Fruit fly (Drosophila melanogaster): ENCODE measurements around the gene Hsp27.

The Hsp27 gene

dm6 chr3L:9429665-9430607 is 46.1 kb downstream of the Hsp27 start, which contains the start of the genes RpS17 and MTF-1 (continued):
- no peak for TF ChIP-seq lola (GFP tag; optimal IDR thresholded peaks at IDR 0.05)
- no peak for TF ChIP-seq E2f1 (GFP tag; IDR thresholded peaks at IDR 0.05)
- peak; percentile 14 for TF ChIP-seq cg (GFP tag; optimal IDR thresholded peaks at IDR 0.05)
- no peak for TF ChIP-seq CG13424 (tag; optimal IDR thresholded peaks at IDR 0.05)
- TF ChIP-seq zfh1 (GFP tag; IDR thresholded peaks at IDR 0.05) = peak; percentile 68; the same call in 2 of the 3 replicates
- TF ChIP-seq caup (GFP tag; optimal IDR thresholded peaks at IDR 0.05; ENCODE audit: severe bottlenecking) = peak; percentile 74
- peak; percentile 2 for TF ChIP-seq shn (GFP tag; optimal IDR thresholded peaks at IDR 0.05)
- no peak for TF ChIP-seq Gsc (GFP tag; IDR thresholded peaks at IDR 0.05)
- peak; percentile 7 for TF ChIP-seq CG30020 (tag; optimal IDR thresholded peaks at IDR 0.05)
- peak; percentile 62 for TF ChIP-seq CTCF (GFP tag; optimal IDR thresholded peaks at IDR 0.05)
- TF ChIP-seq ken (GFP tag; IDR thresholded peaks at IDR 0.05) = peak; percentile 61; the same call in 2 of the 3 replicates
- no peak for TF ChIP-seq Doc3 (GFP tag; IDR thresholded peaks at IDR 0.05; ENCODE audit: partially characterized antibody)
- peak; percentile 44 for TF ChIP-seq ATbp (GFP tag; optimal IDR thresholded peaks at IDR 0.05)
- TF ChIP-seq CG2712 (tag; optimal IDR thresholded peaks at IDR 0.05) = peak; percentile 47
- no peak for TF ChIP-seq CG8359 (GFP tag; optimal IDR thresholded peaks at IDR 0.05; ENCODE audit: borderline replicate concordance)
- peak; percentile 61 for TF ChIP-seq CG13775 (GFP tag; optimal IDR thresholded peaks at IDR 0.05)
- TF ChIP-seq CG8089 (GFP tag; optimal IDR thresholded peaks at IDR 0.05) = peak; percentile 22
- TF ChIP-seq CG17912 (GFP tag; optimal IDR thresholded peaks at IDR 0.05) = peak; percentile 78
- TF ChIP-seq CG10431 (GFP tag; optimal IDR thresholded peaks at IDR 0.05) = peak; percentile 59
- TF ChIP-seq CG4328 (GFP tag; optimal IDR thresholded peaks at IDR 0.05) = peak; percentile 63
- no peak for TF ChIP-seq CG8478 (optimal IDR thresholded peaks at IDR 0.05)
- peak; percentile 31 for TF ChIP-seq CG1233 (GFP tag; optimal IDR thresholded peaks at IDR 0.05)
- peak in 1 of 3 experiments; percentile 30 for TF ChIP-seq Stat92E (GFP tag; optimal IDR thresholded peaks at IDR 0.05)
- peak; percentile 21 for TF ChIP-seq Nf-YB (GFP tag; optimal IDR thresholded peaks at IDR 0.05)
- TF ChIP-seq Ets65A (GFP tag) = peak; percentile 85
- TF ChIP-seq gro (GFP tag; optimal IDR thresholded peaks at IDR 0.05) = peak; percentile 4
- no peak for TF ChIP-seq CG16815 (GFP tag; optimal IDR thresholded peaks at IDR 0.05)
- peak; percentile 45 for TF ChIP-seq Asciz (GFP tag; optimal IDR thresholded peaks at IDR 0.05)
- TF ChIP-seq mam (GFP tag; optimal IDR thresholded peaks at IDR 0.05) = no peak
- peak; percentile 35 for TF ChIP-seq CG8388 (GFP tag; optimal IDR thresholded peaks at IDR 0.05)
- peak; percentile 67 for TF ChIP-seq CG12659 (GFP tag; optimal IDR thresholded peaks at IDR 0.05)
- peak; percentile 9; the same call in 1 of the 2 replicates for TF ChIP-seq Dref (GFP tag; IDR thresholded peaks at IDR 0.05)
- no peak for TF ChIP-seq ftz-f1 (GFP tag; optimal IDR thresholded peaks at IDR 0.05)
- no peak; the same call in 2 of the 3 replicates for TF ChIP-seq CG11695 (GFP tag; IDR thresholded peaks at IDR 0.05)
- no peak for TF ChIP-seq NK7.1 (GFP tag; optimal IDR thresholded peaks at IDR 0.05)
- peak; percentile 10; the same call in 1 of the 2 replicates for TF ChIP-seq stc (GFP tag; IDR thresholded peaks at IDR 0.05)
- TF ChIP-seq Ets97D (GFP tag; optimal IDR thresholded peaks at IDR 0.05) = peak; percentile 98
- TF ChIP-seq Sox100B (GFP tag; optimal IDR thresholded peaks at IDR 0.05) = peak; percentile 46
- peak; percentile 30 for TF ChIP-seq CG3407 (GFP tag; optimal IDR thresholded peaks at IDR 0.05)
- peak; percentile 75 for TF ChIP-seq lab (GFP tag; optimal IDR thresholded peaks at IDR 0.05)
- peak; percentile 44 for TF ChIP-seq CG12391 (tag; optimal IDR thresholded peaks at IDR 0.05)
